Worm (Caenorhabditis elegans) whole organism, young adult: ENCODE data around the gene mdf-1.
A peak's percentile ranks its signal among the peaks of the same experiment; 100 is the strongest.

ENCODE experiments used
- B0035.1 ChIP-seq: sonication (generic microtip); optimal IDR thresholded peaks from 2 replicates; lab custom pipeline; 2016; ENCODE audit warnings: missing genetic modification characterization, mild to moderate bottlenecking, missing compliant biosample characterization, missing genotype, missing genetic modification reagents
- F22D6.2 ChIP-seq: sonication (generic microtip); optimal IDR thresholded peaks from 2 replicates; lab custom pipeline; 2016; ENCODE audit warnings: mild to moderate bottlenecking, missing genetic modification characterization, missing compliant biosample characterization
- F52B5.7 ChIP-seq: sonication (generic microtip); optimal IDR thresholded peaks from 2 replicates; lab custom pipeline; 2016; ENCODE audit warnings: mild to moderate bottlenecking, missing genetic modification characterization, missing compliant biosample characterization
- K12H6.12 ChIP-seq: fragments of 200-800 bp; sonication (Bioruptor generic); optimal IDR thresholded peaks from 2 replicates; lab custom pipeline; 2018; ENCODE audit warnings: mild to moderate bottlenecking, missing genetic modification characterization, missing compliant biosample characterization
- Y53F4B.3 ChIP-seq: fragments of 200-800 bp; sonication (Bioruptor generic); IDR thresholded peaks from 2 replicates; pipeline ENCODE4 v1.3.6; 2022; ENCODE audit warnings: missing genetic modification reagents, missing genetic modification characterization, missing compliant biosample characterization
- ZK185.1 ChIP-seq: sonication (generic microtip); optimal IDR thresholded peaks from 2 replicates; lab custom pipeline; 2016; ENCODE audit warnings: mild to moderate bottlenecking, missing genetic modification characterization, missing compliant biosample characterization; ENCODE audit not compliant: poor library complexity, severe bottlenecking
- atf-7 ChIP-seq: sonication (generic microtip); optimal IDR thresholded peaks from 2 replicates; lab custom pipeline; 2017; ENCODE audit warnings: mild to moderate bottlenecking, missing genetic modification characterization, missing compliant biosample characterization
- athp-1 ChIP-seq: sonication (generic microtip); optimal IDR thresholded peaks from 2 replicates; lab custom pipeline; 2017; ENCODE audit warnings: mild to moderate bottlenecking, missing genetic modification characterization, missing compliant biosample characterization
- attf-6 ChIP-seq: fragments of 200-800 bp; sonication (Bioruptor generic); IDR thresholded peaks from 2 replicates; pipeline ENCODE4 v1.3.6; 2022; ENCODE audit warnings: missing genetic modification reagents, missing genetic modification characterization, missing compliant biosample characterization
- ccch-3 ChIP-seq: fragments of 200-800 bp; sonication (Bioruptor generic); optimal IDR thresholded peaks from 2 replicates; lab custom pipeline; 2018; ENCODE audit warnings: mild to moderate bottlenecking, missing genetic modification characterization, missing compliant biosample characterization
- ceh-91 ChIP-seq: fragments of 200-800 bp; sonication (Bioruptor generic); IDR thresholded peaks from 2 replicates; pipeline ENCODE4 v1.3.6; 2022; ENCODE audit warnings: missing genetic modification reagents, missing genetic modification characterization, missing compliant biosample characterization
- efl-1 ChIP-seq: fragments of 150-350 bp; optimal IDR thresholded peaks from 2 replicates; lab custom pipeline; 2014; ENCODE audit warnings: missing biosample characterization, missing genetic modification reagents, missing genetic modification characterization
- fkh-3 ChIP-seq: sonication (generic microtip); optimal IDR thresholded peaks from 2 replicates; lab custom pipeline; 2016; ENCODE audit warnings: mild to moderate bottlenecking, missing genetic modification characterization, missing compliant biosample characterization
- hlh-26 ChIP-seq: fragments of 200-800 bp; sonication (Bioruptor generic); conservative IDR thresholded peaks from 2 replicates; pipeline ENCODE4 v1.3.6; 2022; ENCODE audit warnings: missing genetic modification reagents, missing genetic modification characterization, missing compliant biosample characterization
- hmg-20 ChIP-seq: fragments of 200-800 bp; sonication (Bioruptor generic); IDR thresholded peaks from 2 replicates; pipeline ENCODE4 v1.3.6; 2022; ENCODE audit warnings: missing genetic modification reagents, missing genetic modification characterization, missing compliant biosample characterization
- hsf-1 ChIP-seq: fragments of 200-800 bp; sonication (Bioruptor generic); IDR thresholded peaks from 2 replicates; pipeline ENCODE4 v1.3.6; 2022; ENCODE audit warnings: missing genetic modification reagents, missing genetic modification characterization, missing compliant biosample characterization
- let-607 ChIP-seq, 2 experiments: fragments of 200-800 bp in 1 of 2; sonication (Bioruptor generic) in 1 of 2; sonication (generic microtip) in 1 of 2; optimal IDR thresholded peaks; 2 replicates each; lab custom pipeline; 2016 to 2018; ENCODE audit warnings: mild to moderate bottlenecking in 2 of 2, missing compliant biosample characterization in 2 of 2, missing genetic modification characterization in 2 of 2, moderate library complexity in 2 of 2, missing genotype in 1 of 2
- lin-26 ChIP-seq: fragments of 200-800 bp; sonication (Bioruptor generic); IDR thresholded peaks from 2 replicates; pipeline ENCODE4 v1.3.6; 2022; ENCODE audit warnings: missing genetic modification reagents, missing genetic modification characterization, missing compliant biosample characterization
- lin-40 ChIP-seq: sonication (generic microtip); optimal IDR thresholded peaks from 2 replicates; lab custom pipeline; 2016; ENCODE audit warnings: missing genetic modification characterization, mild to moderate bottlenecking, missing compliant biosample characterization, missing genotype, missing genetic modification reagents
- lir-1 ChIP-seq: fragments of 200-800 bp; sonication (Bioruptor generic); conservative IDR thresholded peaks from 2 replicates; pipeline ENCODE4 v1.3.6; 2022; ENCODE audit warnings: missing genetic modification reagents, missing genetic modification characterization, missing compliant biosample characterization
- lsy-27 ChIP-seq: sonication (generic microtip); optimal IDR thresholded peaks from 2 replicates; lab custom pipeline; 2017; ENCODE audit warnings: missing genetic modification characterization, mild to moderate bottlenecking, missing compliant biosample characterization, antibody characterized with exemption, missing genotype, borderline replicate concordance; ENCODE audit not compliant: insufficient read depth
- madf-10 ChIP-seq: sonication (generic microtip); optimal IDR thresholded peaks from 2 replicates; lab custom pipeline; 2016; ENCODE audit warnings: mild to moderate bottlenecking, missing genetic modification characterization, missing compliant biosample characterization
- madf-6 ChIP-seq: fragments of 200-800 bp; sonication (Bioruptor generic); IDR thresholded peaks from 2 replicates; pipeline ENCODE4 v1.3.6; 2022; ENCODE audit warnings: missing genetic modification reagents, missing genetic modification characterization, missing compliant biosample characterization
- mcd-1 ChIP-seq: fragments of 200-800 bp; sonication (Bioruptor generic); IDR thresholded peaks from 2 replicates; pipeline ENCODE4 v1.3.6; 2022; ENCODE audit warnings: missing genetic modification reagents, missing genetic modification characterization, missing compliant biosample characterization
- nfya-2 ChIP-seq: fragments of 200-800 bp; sonication (Bioruptor generic); IDR thresholded peaks from 2 replicates; pipeline ENCODE4 v1.3.6; 2022; ENCODE audit warnings: missing genetic modification reagents, missing genetic modification characterization, missing compliant biosample characterization
- nhr-120 ChIP-seq: fragments of 200-800 bp; sonication (Bioruptor generic); IDR thresholded peaks from 2 replicates; pipeline ENCODE4 v1.3.6; 2022; ENCODE audit warnings: missing genetic modification characterization, missing compliant biosample characterization
- nhr-90 ChIP-seq: sonication (generic microtip); optimal IDR thresholded peaks from 2 replicates; lab custom pipeline; 2016; ENCODE audit warnings: missing genotype, mild to moderate bottlenecking, missing genetic modification characterization, missing compliant biosample characterization
- pbrm-1 ChIP-seq: fragments of 200-800 bp; sonication (Bioruptor generic); IDR thresholded peaks from 2 replicates; pipeline ENCODE4 v1.3.6; 2022; ENCODE audit warnings: missing genetic modification reagents, missing genetic modification characterization, missing compliant biosample characterization
- rcor-1 ChIP-seq: fragments of 200-800 bp; sonication (Bioruptor generic); IDR thresholded peaks from 2 replicates; pipeline ENCODE4 v1.3.6; 2022; ENCODE audit warnings: missing genetic modification reagents, missing genetic modification characterization, missing compliant biosample characterization
- rec-8 ChIP-seq, 2 experiments: sonication (generic microtip); optimal IDR thresholded peaks; 2 replicates each; lab custom pipeline; 2016; ENCODE audit warnings: mild to moderate bottlenecking in 2 of 2, missing genetic modification characterization in 2 of 2, missing genetic modification reagents in 2 of 2, missing genotype in 2 of 2, missing biosample characterization in 1 of 2, missing compliant biosample characterization in 1 of 2, moderate library complexity in 1 of 2
- rpc-1 ChIP-seq, 2 experiments: fragments of 150-350 bp in 1 of 2; sonication (generic microtip) in 1 of 2; optimal IDR thresholded peaks; 2 replicates each; lab custom pipeline; 2014 to 2018; ENCODE audit warnings: missing biosample characterization in 1 of 2, missing genetic modification characterization in 1 of 2, missing genetic modification reagents in 1 of 2, missing genotype in 1 of 2
- snpc-1.3 ChIP-seq: sonication (generic microtip); optimal IDR thresholded peaks from 2 replicates; lab custom pipeline; 2017; ENCODE audit warnings: missing genetic modification characterization, mild to moderate bottlenecking, missing compliant biosample characterization, antibody characterized with exemption, moderate library complexity, missing genotype, missing genetic modification reagents; ENCODE audit not compliant: insufficient read depth
- snpc-4 ChIP-seq, 5 experiments: fragments of 150-350 bp in 1 of 5; sonication (generic microtip) in 4 of 5; optimal IDR thresholded peaks; 2 replicates each; lab custom pipeline; 2014 to 2018; ENCODE audit warnings: missing genetic modification characterization in 5 of 5, missing biosample characterization in 3 of 5, antibody characterized with exemption in 2 of 5, mild to moderate bottlenecking in 2 of 5, missing compliant biosample characterization in 2 of 5, missing genotype in 2 of 5, moderate library complexity in 2 of 5, missing genetic modification reagents in 1 of 5
- sptf-2 ChIP-seq: fragments of 200-800 bp; sonication (Bioruptor generic); optimal IDR thresholded peaks from 2 replicates; lab custom pipeline; 2018; ENCODE audit warnings: mild to moderate bottlenecking, missing genetic modification characterization, missing compliant biosample characterization
- tbp1 ChIP-seq: fragments of 200-800 bp; sonication (Bioruptor generic); optimal IDR thresholded peaks from 2 replicates; lab custom pipeline; 2018; ENCODE audit warnings: mild to moderate bottlenecking, missing genetic modification characterization, missing compliant biosample characterization
- xnd-1 ChIP-seq: sonication (generic microtip); optimal IDR thresholded peaks from 2 replicates; lab custom pipeline; 2016; ENCODE audit warnings: missing genotype, missing genetic modification reagents, missing genetic modification characterization, missing compliant biosample characterization
- ztf-18 ChIP-seq: sonication (generic microtip); optimal IDR thresholded peaks from 2 replicates; lab custom pipeline; 2016; ENCODE audit warnings: missing genotype, mild to moderate bottlenecking, missing genetic modification characterization, missing compliant biosample characterization

The mdf-1 gene

ce11 chrV:9583323-9583644 lies 39.3 kb upstream of the mdf-1 start, which contains the start of gene K09G1.1:
Gene K09G1.1 (plus strand): TSS chrV:9583545.
- TF ChIP-seq attf-6 (GFP tag; lab: Robert Waterston, UW), result no peak
- TF ChIP-seq tbp1 (GFP tag; lab: Kevin White, UChicago), result no peak
- TF ChIP-seq ztf-18 (tag; lab: Kevin White, UChicago), result no peak
- TF ChIP-seq ccch-3, result no peak
- TF ChIP-seq madf-10 (tag; lab: Kevin White, UChicago), result no peak
- no peak for TF ChIP-seq let-607 (tag; optimal IDR thresholded peaks at IDR 0.05; lab: Kevin White, UChicago)
- TF ChIP-seq lsy-27 (tag; lab: Kevin White, UChicago), result no peak
- TF ChIP-seq atf-7, result no peak
- TF ChIP-seq, all 124 proteins: peak for 0

DNA sequence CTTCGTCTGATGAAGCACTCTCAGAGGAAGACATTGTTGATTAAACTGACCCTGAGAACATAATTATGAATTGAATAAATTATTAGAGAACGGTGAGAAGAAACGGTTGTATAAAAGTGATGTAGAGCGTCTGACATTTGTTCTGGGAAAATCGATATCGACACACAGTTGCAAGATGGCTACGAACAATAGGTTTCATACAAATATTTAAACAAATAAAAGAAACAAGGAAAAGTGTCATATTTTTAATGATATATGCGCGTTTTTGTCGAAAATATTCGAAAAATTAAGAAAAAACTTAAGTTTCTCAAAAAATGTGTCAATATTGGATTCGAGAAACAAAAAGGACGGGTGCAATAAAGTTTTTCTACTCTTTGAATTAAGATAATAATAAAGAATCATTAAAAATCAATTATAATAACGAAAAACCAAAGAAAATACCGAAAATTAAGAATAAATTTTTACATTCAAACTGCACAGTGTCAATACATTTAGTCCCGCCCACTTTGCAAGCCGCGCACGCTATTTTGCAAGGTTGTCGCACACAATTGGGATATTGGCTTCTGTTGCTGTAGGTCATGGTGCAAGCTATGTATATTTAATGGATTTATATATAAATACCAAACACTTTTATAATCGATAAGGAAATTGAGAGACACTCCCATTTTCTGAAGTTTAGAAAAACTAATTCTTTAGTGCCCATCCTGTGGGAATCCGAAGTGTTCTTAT lies 38.7 kb upstream of the mdf-1 start, which contains the start of gene rtfo-1:
rtfo-1 (minus strand) TSS at position 51 of the 729 bp plus-strand sequence.
- TF ChIP-seq sptf-2, result no peak
- TF ChIP-seq ztf-18 (tag; lab: Kevin White, UChicago), result peak; percentile 34
- no peak for TF ChIP-seq fkh-3 (tag; lab: Kevin White, UChicago)
- TF ChIP-seq nfya-2 (GFP tag; lab: Robert Waterston, UW), result no peak
- no peak for TF ChIP-seq xnd-1 (tag; lab: Kevin White, UChicago)
- no peak for TF ChIP-seq rec-8 (tag; optimal IDR thresholded peaks at IDR 0.05; lab: Kevin White, UChicago)
- no peak for TF ChIP-seq snpc-4 (GFP tag; optimal IDR thresholded peaks at IDR 0.05; lab: Kevin White, UChicago)
- peak in 2 of 4 experiments; percentile 28 to 56 for TF ChIP-seq snpc-4 (tag; optimal IDR thresholded peaks at IDR 0.05; lab: Kevin White, UChicago)
- TF ChIP-seq F22D6.2, result no peak
- no peak for TF ChIP-seq athp-1
- TF ChIP-seq ccch-3, result no peak
- peak; percentile 12; the same call in 1 of the 2 replicates for TF ChIP-seq madf-6
- TF ChIP-seq let-607 (tag; optimal IDR thresholded peaks at IDR 0.05; lab: Kevin White, UChicago), result peak in 1 of 2 experiments; percentile 12
- peak; percentile 12 for TF ChIP-seq ZK185.1 (tag; lab: Kevin White, UChicago)
- TF ChIP-seq nhr-90 (tag; lab: Kevin White, UChicago), result no peak
- no peak for TF ChIP-seq B0035.1 (tag; lab: Kevin White, UChicago)
- TF ChIP-seq snpc-1.3 (tag; lab: Kevin White, UChicago), result peak; percentile 54
- TF ChIP-seq pbrm-1 (GFP tag; lab: Robert Waterston, UW), result peak; percentile 49; the same call in 1 of the 2 replicates
- TF ChIP-seq efl-1, result peak; percentile 1
- no peak for TF ChIP-seq lir-1 (GFP tag; lab: Robert Waterston, UW)
- peak; percentile 42 for TF ChIP-seq rpc-1 (optimal IDR thresholded peaks at IDR 0.05; lab: Kevin White, UChicago)
- TF ChIP-seq rpc-1 (tag; optimal IDR thresholded peaks at IDR 0.05; lab: Kevin White, UChicago), result no peak

- TF ChIP-seq lin-26 (GFP tag; lab: Robert Waterston, UW) (no peak), lin-40 (no peak), F52B5.7 (tag; lab: Kevin White, UChicago) (no peak), hlh-26 (GFP tag; lab: Robert Waterston, UW) (no peak), rcor-1 (GFP tag; lab: Robert Waterston, UW) (no peak), nhr-120 (GFP tag; lab: Robert Waterston, UW) (no peak), ceh-91 (no peak), K12H6.12 (tag; lab: Kevin White, UChicago) (no peak), hmg-20 (GFP tag; lab: Robert Waterston, UW) (no peak), mcd-1 (GFP tag; lab: Robert Waterston, UW) (no peak), Y53F4B.3 (no peak), xnd-1 (tag; lab: Kevin White, UChicago) (no peak), hsf-1 (no peak)
- TF ChIP-seq, all 124 proteins: peak for 0
These were observed 33.0 kb upstream of the mdf-1 start, which contains the start of gene F25B3.2 for ce11 chrV:9576991-9577390. Gene F25B3.2 (plus strand): TSS chrV:9577291.
